Worm (Caenorhabditis elegans) whole organism, L4 larva: ENCODE measurements around the gene F42C5.5.

Experiments used
- F26F4.8 ChIP-seq: fragments of 200-800 bp; sonication (Bioruptor generic); conservative IDR thresholded peaks from 2 replicates; pipeline ENCODE4 v1.3.6; 2022; ENCODE audit warnings: missing genetic modification characterization, missing compliant biosample characterization
- T20F7.1 ChIP-seq: fragments of 200-800 bp; sonication (Bioruptor generic); optimal IDR thresholded peaks from 2 replicates; lab custom pipeline; 2018; ENCODE audit warnings: mild to moderate bottlenecking, missing genetic modification characterization, missing compliant biosample characterization
- Y48G9A.11 ChIP-seq: fragments of 200-800 bp; sonication (Bioruptor generic); IDR thresholded peaks from 2 replicates; pipeline ENCODE4 v1.3.6; 2022; ENCODE audit warnings: missing genetic modification reagents, missing genetic modification characterization, missing compliant biosample characterization
- Y75B8A.6 ChIP-seq: fragments of 200-800 bp; sonication (Bioruptor generic); IDR thresholded peaks from 2 replicates; pipeline ENCODE4 v1.3.6; 2022; ENCODE audit warnings: missing genetic modification reagents, missing genetic modification characterization, missing compliant biosample characterization
- ZK546.5 ChIP-seq, 2 experiments: sonication (generic microtip); optimal IDR thresholded peaks; 2 replicates each; lab custom pipeline; 2017; ENCODE audit warnings: missing biosample characterization in 2 of 2, missing genetic modification characterization in 2 of 2
- attf-4 ChIP-seq: sonication (generic microtip); optimal IDR thresholded peaks from 3 replicates; lab custom pipeline; 2017; ENCODE audit warnings: missing biosample characterization, missing genetic modification characterization
- ceh-20 ChIP-seq: fragments of 200-800 bp; sonication (Bioruptor generic); IDR thresholded peaks from 2 replicates; pipeline ENCODE4 v1.3.6; 2022; ENCODE audit warnings: missing genetic modification reagents, missing genetic modification characterization, missing compliant biosample characterization
- ceh-32 ChIP-seq: sonication (generic microtip); optimal IDR thresholded peaks from 2 replicates; lab custom pipeline; 2016; ENCODE audit warnings: mild to moderate bottlenecking, missing genetic modification characterization, missing compliant biosample characterization; ENCODE audit not compliant: poor library complexity
- ceh-44 ChIP-seq: fragments of 200-800 bp; sonication (Bioruptor generic); IDR thresholded peaks from 2 replicates; pipeline ENCODE4 v1.3.6; 2022; ENCODE audit warnings: missing genetic modification reagents, missing genetic modification characterization, missing compliant biosample characterization
- ces-1 ChIP-seq: fragments of 150-350 bp; sonication (generic microtip); optimal IDR thresholded peaks from 4 replicates; lab custom pipeline; 2014; ENCODE audit warnings: missing biosample characterization, missing genetic modification reagents, missing genetic modification characterization
- ctbp-1 ChIP-seq: fragments of 200-800 bp; sonication (Bioruptor generic); IDR thresholded peaks from 2 replicates; pipeline ENCODE4 v1.3.6; 2022; ENCODE audit warnings: missing genetic modification reagents, missing genetic modification characterization, missing compliant biosample characterization
- daf-8 ChIP-seq: fragments of 200-800 bp; sonication (Bioruptor generic); IDR thresholded peaks from 2 replicates; pipeline ENCODE4 v1.3.6; 2022; ENCODE audit warnings: missing genetic modification characterization, missing compliant biosample characterization
- dmd-6 ChIP-seq: fragments of 200-800 bp; sonication (Bioruptor generic); IDR thresholded peaks from 2 replicates; pipeline ENCODE4 v1.3.6; 2022; ENCODE audit warnings: missing genetic modification reagents, missing genetic modification characterization, missing compliant biosample characterization
- duxl-1 ChIP-seq: sonication (generic microtip); optimal IDR thresholded peaks from 2 replicates; lab custom pipeline; 2016; ENCODE audit warnings: mild to moderate bottlenecking, missing genetic modification characterization, moderate library complexity, missing compliant biosample characterization; ENCODE audit not compliant: poor library complexity
- dve-1 ChIP-seq: sonication (generic microtip); optimal IDR thresholded peaks from 2 replicates; lab custom pipeline; 2017; ENCODE audit warnings: antibody characterized with exemption, mild to moderate bottlenecking, missing genetic modification characterization, missing compliant biosample characterization; ENCODE audit not compliant: insufficient read depth
- fos-1 ChIP-seq: fragments of 150-350 bp; optimal IDR thresholded peaks from 2 replicates; lab custom pipeline; 2014; ENCODE audit warnings: missing biosample characterization, missing genetic modification characterization
- hif-1 ChIP-seq, 2 experiments: sonication (generic microtip); optimal IDR thresholded peaks; 2 replicates each; lab custom pipeline; 2016 to 2017; ENCODE audit warnings: missing compliant biosample characterization in 2 of 2, missing genetic modification characterization in 2 of 2, missing genetic modification reagents in 2 of 2, missing genotype in 2 of 2, mild to moderate bottlenecking in 1 of 2
- hlh-11 ChIP-seq: fragments of 200-800 bp; sonication (Bioruptor generic); optimal IDR thresholded peaks from 2 replicates; lab custom pipeline; 2018; ENCODE audit warnings: mild to moderate bottlenecking, missing genetic modification characterization, missing compliant biosample characterization
- hlh-30 ChIP-seq: sonication (generic microtip); optimal IDR thresholded peaks from 2 replicates; lab custom pipeline; 2017; ENCODE audit warnings: antibody characterized with exemption, mild to moderate bottlenecking, missing genetic modification characterization, missing compliant biosample characterization; ENCODE audit not compliant: insufficient read depth
- jun-1 ChIP-seq: fragments of 150-350 bp; optimal IDR thresholded peaks from 2 replicates; lab custom pipeline; 2014; ENCODE audit warnings: missing biosample characterization, missing genetic modification reagents, missing genetic modification characterization
- lin-29 ChIP-seq: fragments of 200-800 bp; sonication (Bioruptor generic); IDR thresholded peaks from 2 replicates; pipeline ENCODE4 v1.3.6; 2022; ENCODE audit warnings: missing genetic modification reagents, missing genetic modification characterization, missing compliant biosample characterization
- lin-38 ChIP-seq: fragments of 200-800 bp; sonication (Bioruptor generic); IDR thresholded peaks from 2 replicates; pipeline ENCODE4 v1.3.6; 2022; ENCODE audit warnings: missing genetic modification reagents, missing genetic modification characterization, missing compliant biosample characterization
- lsy-2 ChIP-seq, 2 experiments: fragments of 150-350 bp in 1 of 2; sonication (generic microtip) in 1 of 2; optimal IDR thresholded peaks; 2 replicates each; lab custom pipeline; 2014 to 2017; ENCODE audit warnings: missing biosample characterization in 2 of 2, missing genetic modification characterization in 2 of 2
- madf-9 ChIP-seq: fragments of 200-800 bp; sonication (Bioruptor generic); conservative IDR thresholded peaks from 2 replicates; pipeline ENCODE4 v1.3.6; 2022; ENCODE audit warnings: missing genetic modification reagents, missing genetic modification characterization, missing compliant biosample characterization
- mdl-1 ChIP-seq, 2 experiments: fragments of 150-350 bp in 1 of 2; sonication (generic microtip) in 1 of 2; optimal IDR thresholded peaks; 2 replicates each; lab custom pipeline; 2014 to 2017; ENCODE audit warnings: missing biosample characterization in 2 of 2, missing genetic modification characterization in 2 of 2
- mep-1 ChIP-seq: fragments of 150-350 bp; sonication (generic microtip); optimal IDR thresholded peaks from 3 replicates; lab custom pipeline; 2014; ENCODE audit warnings: missing biosample characterization, missing genetic modification characterization
- mxl-2 ChIP-seq: fragments of 200-800 bp; sonication (Bioruptor generic); conservative IDR thresholded peaks from 2 replicates; pipeline ENCODE4 v1.3.6; 2022; ENCODE audit warnings: missing genetic modification reagents, missing genetic modification characterization, missing compliant biosample characterization
- mxl-3 ChIP-seq: fragments of 200-800 bp; sonication (Bioruptor generic); optimal IDR thresholded peaks from 2 replicates; lab custom pipeline; 2018; ENCODE audit warnings: mild to moderate bottlenecking, missing genetic modification characterization, missing compliant biosample characterization
- nhr-102 ChIP-seq: sonication (generic microtip); optimal IDR thresholded peaks from 2 replicates; lab custom pipeline; 2016; ENCODE audit warnings: mild to moderate bottlenecking, missing genetic modification characterization, moderate library complexity, missing compliant biosample characterization
- nhr-111 ChIP-seq: fragments of 200-800 bp; sonication (Bioruptor generic); optimal IDR thresholded peaks from 2 replicates; lab custom pipeline; 2018; ENCODE audit warnings: mild to moderate bottlenecking, missing genetic modification characterization, missing compliant biosample characterization
- nhr-28 ChIP-seq: fragments of 150-350 bp; optimal IDR thresholded peaks from 2 replicates; lab custom pipeline; 2014; ENCODE audit warnings: missing biosample characterization, missing genetic modification characterization
- nhr-6 ChIP-seq: fragments of 150-350 bp; optimal IDR thresholded peaks from 2 replicates; lab custom pipeline; 2014; ENCODE audit warnings: missing biosample characterization, missing genetic modification characterization
- nhr-77 ChIP-seq: fragments of 150-350 bp; optimal IDR thresholded peaks from 2 replicates; lab custom pipeline; 2014; ENCODE audit warnings: missing biosample characterization, missing genetic modification characterization
- pha-4 ChIP-seq, 2 experiments: fragments of 150-350 bp in 1 of 2; fragments of 200-800 bp in 1 of 2; sonication (Bioruptor generic) in 1 of 2; IDR thresholded peaks in 1 of 2; optimal IDR thresholded peaks in 1 of 2; 2 replicates each; pipeline versions ENCODE4 v1.3.6 to Lab custom; 2014 to 2022; ENCODE audit warnings: missing genetic modification characterization in 2 of 2, missing genetic modification reagents in 2 of 2, missing biosample characterization in 1 of 2, missing compliant biosample characterization in 1 of 2
- pqm-1 ChIP-seq: sonication (generic microtip); optimal IDR thresholded peaks from 2 replicates; lab custom pipeline; 2017; ENCODE audit warnings: missing biosample characterization, missing genetic modification characterization
- skn-1 ChIP-seq: fragments of 150-350 bp; optimal IDR thresholded peaks from 2 replicates; lab custom pipeline; 2014; ENCODE audit warnings: missing biosample characterization, missing genetic modification characterization
- spr-3 ChIP-seq: fragments of 200-800 bp; sonication (Bioruptor generic); optimal IDR thresholded peaks from 2 replicates; lab custom pipeline; 2018; ENCODE audit warnings: mild to moderate bottlenecking, missing genetic modification characterization, missing compliant biosample characterization
- tag-97 ChIP-seq: fragments of 200-800 bp; sonication (Bioruptor generic); IDR thresholded peaks from 2 replicates; pipeline ENCODE4 v1.3.6; 2022; ENCODE audit warnings: missing genetic modification characterization, missing compliant biosample characterization
- tra-1 ChIP-seq: fragments of 200-800 bp; sonication (Bioruptor generic); IDR thresholded peaks from 2 replicates; pipeline ENCODE4 v1.3.6; 2022; ENCODE audit warnings: missing genetic modification reagents, missing genetic modification characterization, missing compliant biosample characterization
- unc-62 ChIP-seq, 3 experiments: fragments of 150-350 bp in 1 of 3; sonication (generic microtip); optimal IDR thresholded peaks in 2 of 3; peaks in 1 of 3; 1 replicate in 1 of 3; 2 replicates in 2 of 3; lab custom pipeline; 2014 to 2017; ENCODE audit warnings: missing biosample characterization in 3 of 3, missing genetic modification characterization in 3 of 3, missing genetic modification reagents in 3 of 3, missing genotype in 1 of 3
- zfp-2 ChIP-seq: sonication (generic microtip); optimal IDR thresholded peaks from 2 replicates; lab custom pipeline; 2016; ENCODE audit warnings: mild to moderate bottlenecking, missing genetic modification characterization, missing compliant biosample characterization
- zfp-3 ChIP-seq: fragments of 200-800 bp; sonication (Bioruptor generic); conservative IDR thresholded peaks from 2 replicates; pipeline ENCODE4 v1.3.6; 2022; ENCODE audit warnings: missing genetic modification reagents, missing genetic modification characterization, missing compliant biosample characterization

F42C5.5 gene

ce11 chrIV:7319931-7320435, 26.0 kb upstream of the F42C5.5 start (continued):
- TF ChIP-seq duxl-1 (tag; lab: Kevin White, UChicago) (no peak), nhr-6 (tag; lab: Kevin White, UChicago) (peak; percentile 9), T20F7.1 (GFP tag; lab: Kevin White, UChicago) (peak; percentile 55), hif-1 (tag; optimal IDR thresholded peaks at IDR 0.05; lab: Kevin White, UChicago) (peak in 1 of 2 experiments; percentile 74), dmd-6 (peak; percentile 87), spr-3 (no peak), mxl-2 (GFP tag; lab: Robert Waterston, UW) (no peak), skn-1 (tag; lab: Kevin White, UChicago) (no peak), pha-4 (GFP tag; IDR thresholded peaks at IDR 0.05; lab: Robert Waterston, UW) (peak; percentile 54; the same call in 1 of the 2 replicates), pha-4 (tag; optimal IDR thresholded peaks at IDR 0.05; lab: Kevin White, UChicago) (no peak), ceh-32 (no peak)

- TF ChIP-seq ctbp-1 (GFP tag; lab: Robert Waterston, UW) (no peak), unc-62 (GFP tag; optimal IDR thresholded peaks at IDR 0.05 in 1 of 2; lab: Kevin White, UChicago) (peak in 1 of 2 experiments; percentile 90), unc-62 (tag; optimal IDR thresholded peaks at IDR 0.05; lab: Kevin White, UChicago) (no peak), mep-1 (tag; lab: Kevin White, UChicago) (peak; percentile 15), F26F4.8 (GFP tag; lab: Robert Waterston, UW) (no peak), hlh-30 (tag; lab: Kevin White, UChicago) (peak; percentile 49), ceh-20 (GFP tag; lab: Robert Waterston, UW) (peak; percentile 77)
- TF ChIP-seq, all 104 proteins: peak for 4
These were observed 24.9 kb upstream of the F42C5.5 start for ce11 chrIV:7318900-7319299.

- TF ChIP-seq tag-97 (GFP tag; lab: Robert Waterston, UW) (no peak), unc-62 (GFP tag; optimal IDR thresholded peaks at IDR 0.05 in 1 of 2; lab: Kevin White, UChicago) (peak in 1 of 2 experiments; percentile 96), unc-62 (tag; optimal IDR thresholded peaks at IDR 0.05; lab: Kevin White, UChicago) (no peak), lsy-2 (tag; optimal IDR thresholded peaks at IDR 0.05; lab: Kevin White, UChicago) (peak in 1 of 2 experiments; percentile 22), zfp-2 (no peak), mep-1 (tag; lab: Kevin White, UChicago) (peak; percentile 5), ceh-32 (no peak), ZK546.5 (tag; optimal IDR thresholded peaks at IDR 0.05; lab: Kevin White, UChicago) (no peak), mdl-1 (tag; optimal IDR thresholded peaks at IDR 0.05; lab: Kevin White, UChicago) (peak in 1 of 2 experiments; percentile 43), jun-1 (tag; lab: Kevin White, UChicago) (no peak), nhr-28 (peak; percentile 16), pqm-1 (no peak), nhr-102 (no peak), dve-1 (tag; lab: Kevin White, UChicago) (peak; percentile 23), hlh-30 (tag; lab: Kevin White, UChicago) (peak; percentile 71), daf-8 (GFP tag; lab: Robert Waterston, UW) (no peak), fos-1 (tag; lab: Kevin White, UChicago) (no peak), nhr-6 (tag; lab: Kevin White, UChicago) (no peak), Y48G9A.11 (GFP tag; lab: Robert Waterston, UW) (no peak), lin-38 (GFP tag; lab: Robert Waterston, UW) (no peak), ceh-44 (no peak), zfp-3 (GFP tag; lab: Robert Waterston, UW) (no peak), ces-1 (no peak), madf-9 (GFP tag; lab: Robert Waterston, UW) (no peak), hlh-11 (peak; percentile 30), nhr-111 (GFP tag; lab: Kevin White, UChicago) (no peak), nhr-77 (tag; lab: Kevin White, UChicago) (no peak), attf-4 (tag; lab: Kevin White, UChicago) (no peak), Y75B8A.6 (GFP tag; lab: Robert Waterston, UW) (no peak), lin-29 (no peak), mxl-3 (GFP tag; lab: Kevin White, UChicago) (peak; percentile 35), skn-1 (tag; lab: Kevin White, UChicago) (no peak), tra-1 (GFP tag; lab: Robert Waterston, UW) (no peak)
- TF ChIP-seq, all 104 proteins: peak for 9
These were observed 24.0 kb upstream of the F42C5.5 start for ce11 chrIV:7317829-7318529.
